Worm (Caenorhabditis elegans) whole organism, late embryonic: ENCODE data around the gene R02F2.5.
A peak's percentile ranks its signal among the peaks of the same experiment; 100 is the strongest.

Experiments
- C08G9.2 ChIP-seq: sonication (generic microtip); optimal IDR thresholded peaks from 2 replicates; lab custom pipeline; 2016; ENCODE audit warnings: mild to moderate bottlenecking, missing genetic modification characterization, moderate library complexity, missing compliant biosample characterization
- C38D4.7 ChIP-seq: fragments of 200-800 bp; sonication (Bioruptor generic); optimal IDR thresholded peaks from 2 replicates; lab custom pipeline; 2018; ENCODE audit warnings: mild to moderate bottlenecking, missing genetic modification characterization, moderate library complexity, missing compliant biosample characterization
- F13H6.1 ChIP-seq: sonication (generic microtip); optimal IDR thresholded peaks from 2 replicates; lab custom pipeline; 2016; ENCODE audit warnings: missing genetic modification characterization, missing compliant biosample characterization
- T23F11.4 ChIP-seq: fragments of 200-800 bp; sonication (Bioruptor generic); optimal IDR thresholded peaks from 2 replicates; lab custom pipeline; 2018; ENCODE audit warnings: mild to moderate bottlenecking, missing genetic modification characterization, missing compliant biosample characterization
- ahr-1 ChIP-seq: sonication (generic microtip); optimal IDR thresholded peaks from 2 replicates; lab custom pipeline; 2016; ENCODE audit warnings: missing genetic modification characterization, missing compliant biosample characterization
- ama-1 ChIP-seq: fragments of 150-350 bp; optimal IDR thresholded peaks from 2 replicates; lab custom pipeline; 2014
- ceh-14 ChIP-seq: sonication (generic microtip); optimal IDR thresholded peaks from 2 replicates; lab custom pipeline; 2016; ENCODE audit warnings: missing genotype, missing genetic modification characterization, missing compliant biosample characterization
- ceh-19 ChIP-seq: fragments of 200-800 bp; sonication (Bioruptor generic); optimal IDR thresholded peaks from 2 replicates; lab custom pipeline; 2018; ENCODE audit warnings: mild to moderate bottlenecking, missing genetic modification characterization, missing compliant biosample characterization
- ceh-2 ChIP-seq: sonication (generic microtip); optimal IDR thresholded peaks from 2 replicates; lab custom pipeline; 2016; ENCODE audit warnings: missing genotype, missing genetic modification characterization, missing compliant biosample characterization
- ceh-22 ChIP-seq: sonication (generic microtip); optimal IDR thresholded peaks from 2 replicates; lab custom pipeline; 2017; ENCODE audit warnings: missing biosample characterization, missing genetic modification characterization
- ceh-24 ChIP-seq: sonication (generic microtip); optimal IDR thresholded peaks from 2 replicates; lab custom pipeline; 2016; ENCODE audit warnings: mild to moderate bottlenecking, missing genetic modification characterization, missing compliant biosample characterization
- ceh-45 ChIP-seq: fragments of 200-800 bp; sonication (Bioruptor generic); IDR thresholded peaks from 2 replicates; pipeline ENCODE4 v1.3.6; 2022; ENCODE audit warnings: missing genetic modification reagents, missing genetic modification characterization, missing compliant biosample characterization
- ceh-48 ChIP-seq: sonication (generic microtip); optimal IDR thresholded peaks from 2 replicates; lab custom pipeline; 2016; ENCODE audit warnings: missing genetic modification characterization, inconsistent platforms, missing compliant biosample characterization
- ceh-6 ChIP-seq: fragments of 200-800 bp; sonication (Bioruptor generic); optimal IDR thresholded peaks from 2 replicates; lab custom pipeline; 2018; ENCODE audit warnings: mild to moderate bottlenecking, missing genetic modification characterization, missing compliant biosample characterization
- ceh-9 ChIP-seq: sonication (generic microtip); optimal IDR thresholded peaks from 2 replicates; lab custom pipeline; 2016; ENCODE audit warnings: mild to moderate bottlenecking, missing genetic modification characterization, inconsistent platforms, missing compliant biosample characterization
- che-1 ChIP-seq: sonication (generic microtip); optimal IDR thresholded peaks from 2 replicates; lab custom pipeline; 2016; ENCODE audit warnings: mild to moderate bottlenecking, missing genetic modification characterization, missing compliant biosample characterization
- dmd-4 ChIP-seq: sonication (generic microtip); optimal IDR thresholded peaks from 2 replicates; lab custom pipeline; 2016; ENCODE audit warnings: borderline replicate concordance, missing genetic modification characterization, missing compliant biosample characterization
- dve-1 ChIP-seq: sonication (generic microtip); optimal IDR thresholded peaks from 2 replicates; lab custom pipeline; 2017; ENCODE audit warnings: antibody characterized with exemption, mild to moderate bottlenecking, missing genetic modification characterization, missing compliant biosample characterization
- elt-2 ChIP-seq: sonication (generic microtip); optimal IDR thresholded peaks from 2 replicates; lab custom pipeline; 2016; ENCODE audit warnings: missing genetic modification reagents, missing genetic modification characterization, missing compliant biosample characterization
- eyg-1 ChIP-seq: sonication (generic microtip); optimal IDR thresholded peaks from 2 replicates; lab custom pipeline; 2016; ENCODE audit warnings: missing genotype, missing genetic modification characterization, missing compliant biosample characterization
- gmeb-2 ChIP-seq: sonication (generic microtip); optimal IDR thresholded peaks from 2 replicates; lab custom pipeline; 2016; ENCODE audit warnings: missing genetic modification characterization, inconsistent platforms, missing compliant biosample characterization
- hlh-13 ChIP-seq: fragments of 200-800 bp; sonication (Bioruptor generic); optimal IDR thresholded peaks from 2 replicates; lab custom pipeline; 2018; ENCODE audit warnings: mild to moderate bottlenecking, missing genetic modification characterization, missing compliant biosample characterization
- hlh-15 ChIP-seq: sonication (generic microtip); optimal IDR thresholded peaks from 2 replicates; lab custom pipeline; 2016; ENCODE audit warnings: missing genetic modification characterization, missing compliant biosample characterization
- hlh-6 ChIP-seq: sonication (generic microtip); optimal IDR thresholded peaks from 2 replicates; lab custom pipeline; 2016; ENCODE audit warnings: missing genotype, missing genetic modification characterization, missing compliant biosample characterization
- hlh-8 ChIP-seq: sonication (generic microtip); optimal IDR thresholded peaks from 2 replicates; lab custom pipeline; 2016; ENCODE audit warnings: missing genotype, missing genetic modification characterization, missing compliant biosample characterization
- lin-11 ChIP-seq: fragments of 200-800 bp; sonication (Bioruptor generic); optimal IDR thresholded peaks from 2 replicates; lab custom pipeline; 2018; ENCODE audit warnings: mild to moderate bottlenecking, missing genetic modification characterization, missing compliant biosample characterization
- mec-3 ChIP-seq: sonication (generic microtip); optimal IDR thresholded peaks from 2 replicates; lab custom pipeline; 2016; ENCODE audit warnings: borderline replicate concordance, missing genetic modification characterization, missing compliant biosample characterization
- nhr-11 ChIP-seq: fragments of 150-350 bp; optimal IDR thresholded peaks from 2 replicates; lab custom pipeline; 2014; ENCODE audit warnings: missing biosample characterization, missing genetic modification characterization
- npax-4 ChIP-seq: sonication (generic microtip); optimal IDR thresholded peaks from 2 replicates; lab custom pipeline; 2016; ENCODE audit warnings: missing genetic modification characterization, missing compliant biosample characterization
- pha-2 ChIP-seq: sonication (generic microtip); optimal IDR thresholded peaks from 2 replicates; lab custom pipeline; 2017; ENCODE audit warnings: mild to moderate bottlenecking, missing genetic modification characterization, missing compliant biosample characterization
- pqm-1 ChIP-seq: sonication (generic microtip); optimal IDR thresholded peaks from 2 replicates; lab custom pipeline; 2016; ENCODE audit warnings: missing genetic modification characterization, missing compliant biosample characterization
- pros-1 ChIP-seq: fragments of 150-350 bp; optimal IDR thresholded peaks from 2 replicates; lab custom pipeline; 2014; ENCODE audit warnings: missing biosample characterization, missing genetic modification reagents, missing genetic modification characterization
- ref-2 ChIP-seq: sonication (generic microtip); optimal IDR thresholded peaks from 2 replicates; lab custom pipeline; 2016; ENCODE audit warnings: missing genetic modification characterization, missing compliant biosample characterization
- sox-4 ChIP-seq: sonication (generic microtip); optimal IDR thresholded peaks from 2 replicates; lab custom pipeline; 2017; ENCODE audit warnings: mild to moderate bottlenecking, missing genetic modification characterization, inconsistent platforms, missing compliant biosample characterization
- syd-9 ChIP-seq: sonication (generic microtip); optimal IDR thresholded peaks from 2 replicates; lab custom pipeline; 2016; ENCODE audit warnings: mild to moderate bottlenecking, missing genetic modification characterization, moderate library complexity, missing compliant biosample characterization
- tbx-7 ChIP-seq: sonication (generic microtip); optimal IDR thresholded peaks from 2 replicates; lab custom pipeline; 2016; ENCODE audit warnings: missing genotype, missing genetic modification characterization, missing compliant biosample characterization
- ttx-3 ChIP-seq: sonication (generic microtip); optimal IDR thresholded peaks from 2 replicates; lab custom pipeline; 2016; ENCODE audit warnings: missing genetic modification reagents, missing genetic modification characterization, missing compliant biosample characterization
- unc-86 ChIP-seq: sonication (generic microtip); optimal IDR thresholded peaks from 2 replicates; lab custom pipeline; 2016; ENCODE audit warnings: missing genetic modification characterization, missing compliant biosample characterization
- zip-5 ChIP-seq: sonication (generic microtip); optimal IDR thresholded peaks from 2 replicates; lab custom pipeline; 2016; ENCODE audit warnings: missing genetic modification characterization, missing compliant biosample characterization
- ztf-16 ChIP-seq: sonication (generic microtip); optimal IDR thresholded peaks from 2 replicates; lab custom pipeline; 2017; ENCODE audit warnings: missing genetic modification characterization, missing compliant biosample characterization

The R02F2.5 gene

DNA sequence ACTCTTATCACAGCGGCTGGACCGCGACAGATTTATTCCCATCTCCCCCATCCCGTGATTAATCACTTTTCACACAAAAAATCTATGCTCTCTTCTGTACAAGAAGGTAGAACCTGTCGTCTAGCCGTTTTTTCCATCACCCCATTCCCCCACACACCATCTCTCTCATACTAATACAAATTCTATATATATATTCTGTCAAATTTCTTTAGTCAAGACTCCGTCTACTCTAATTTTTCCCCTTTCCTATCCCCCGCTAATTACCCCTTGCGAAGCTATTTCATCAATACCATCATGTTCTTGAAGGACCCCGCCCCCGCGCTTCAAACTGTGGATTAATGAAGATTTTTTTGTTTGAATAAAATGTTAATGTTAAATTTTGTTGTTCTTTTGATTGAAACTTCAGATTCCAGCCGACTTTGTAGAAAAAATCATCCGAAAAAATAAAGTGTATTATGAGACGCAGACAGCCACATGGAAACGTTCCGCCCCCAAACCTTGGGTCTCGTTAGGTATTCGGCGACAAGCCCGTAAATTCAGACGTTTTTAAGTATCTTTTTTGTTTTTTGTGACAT lies 27.0 kb downstream of the R02F2.5 start:
- TF ChIP-seq hlh-6 (tag; lab: Kevin White, UChicago), result no peak
- TF ChIP-seq ttx-3 (tag; lab: Kevin White, UChicago), result no peak
- TF ChIP-seq ama-1 (lab: Kevin White, UChicago), result peak; percentile 53
- TF ChIP-seq syd-9, result no peak
- no peak for TF ChIP-seq ceh-22 (tag; lab: Kevin White, UChicago)
- no peak for TF ChIP-seq npax-4 (tag; lab: Kevin White, UChicago)
- TF ChIP-seq lin-11 (tag; lab: Kevin White, UChicago), result no peak
- no peak for TF ChIP-seq zip-5 (tag; lab: Kevin White, UChicago)

ce11 chrIII:5506936-5507335 lies 27.8 kb downstream of the R02F2.5 start:
- TF ChIP-seq T23F11.4 (GFP tag; lab: Kevin White, UChicago) (no peak), zip-5 (tag; lab: Kevin White, UChicago) (no peak), mec-3 (no peak)

DNA sequence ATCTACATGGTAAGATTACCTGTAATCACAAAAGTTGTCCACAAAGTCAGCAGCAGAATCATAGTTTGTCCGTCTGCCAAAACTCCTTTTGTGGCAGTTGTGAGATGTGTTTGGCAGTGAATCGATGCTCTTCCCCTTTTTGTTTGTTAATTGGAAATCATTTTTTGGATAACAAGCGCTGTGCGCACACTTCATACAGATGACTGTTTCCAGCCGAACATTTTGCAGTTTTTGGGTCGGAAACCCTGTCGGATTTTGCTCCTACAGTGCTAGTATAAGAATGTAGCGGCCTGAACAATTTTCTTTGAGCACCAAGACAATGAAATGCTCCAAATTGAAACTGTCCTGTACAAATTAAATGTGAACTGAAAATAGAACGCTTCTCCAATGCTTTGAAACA lies 29.6 kb downstream of the R02F2.5 start, which contains the start of gene D1044.7:
D1044.7 (minus strand) TSS at position 101 of the 400 bp plus-strand sequence.
- TF ChIP-seq pqm-1 (tag; lab: Kevin White, UChicago) (no peak), lin-11 (tag; lab: Kevin White, UChicago) (no peak), che-1 (no peak)

ce11 chrIII:5512502-5512901 lies 33.4 kb downstream of the R02F2.5 start, which contains the start of gene pqn-25:
pqn-25 (minus strand) TSS chrIII:5512602.
- no peak for TF ChIP-seq elt-2
- TF ChIP-seq C38D4.7, result no peak
- no peak for TF ChIP-seq dve-1 (tag; lab: Kevin White, UChicago)
- no peak for TF ChIP-seq ztf-16 (tag; lab: Kevin White, UChicago)
- TF ChIP-seq che-1, result no peak
- no peak for TF ChIP-seq hlh-13 (GFP tag; lab: Kevin White, UChicago)
- TF ChIP-seq ceh-2 (tag; lab: Kevin White, UChicago), result no peak
- no peak for TF ChIP-seq tbx-7 (tag; lab: Kevin White, UChicago)
- no peak for TF ChIP-seq ceh-9 (tag; lab: Kevin White, UChicago)
- TF ChIP-seq zip-5 (tag; lab: Kevin White, UChicago), result no peak
- TF ChIP-seq sox-4 (tag; lab: Kevin White, UChicago), result no peak
- no peak for TF ChIP-seq hlh-15 (tag; lab: Kevin White, UChicago)
- no peak for TF ChIP-seq ceh-24 (tag; lab: Kevin White, UChicago)
- TF ChIP-seq ceh-19 (GFP tag; lab: Kevin White, UChicago), result no peak
- no peak for TF ChIP-seq eyg-1 (tag; lab: Kevin White, UChicago)
- TF ChIP-seq ceh-45 (GFP tag; lab: Robert Waterston, UW), result no peak
- no peak for TF ChIP-seq dmd-4
- no peak for TF ChIP-seq pha-2 (tag; lab: Kevin White, UChicago)
- TF ChIP-seq gmeb-2 (tag; lab: Kevin White, UChicago), result no peak

DNA sequence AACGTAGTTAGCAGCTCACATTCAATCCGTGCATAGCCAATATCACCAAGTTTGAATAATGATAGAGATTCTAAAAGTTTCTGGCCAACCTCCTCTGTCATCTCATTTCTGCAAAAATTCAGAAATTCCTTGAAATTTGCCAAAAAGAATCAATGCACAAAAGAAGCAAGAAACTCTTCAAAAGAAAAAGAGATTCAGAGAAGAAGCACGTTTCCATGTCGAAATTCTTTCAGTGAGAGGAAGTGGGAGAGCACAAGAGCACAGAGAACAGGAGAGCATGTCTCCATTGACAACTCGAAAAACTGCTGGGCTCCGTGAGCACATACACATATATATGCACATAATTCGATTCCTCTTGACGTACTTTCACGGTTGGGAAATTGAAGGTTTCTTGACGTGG lies 38.3 kb downstream of the R02F2.5 start, which contains the start of gene nekl-4:
nekl-4 (minus strand) TSS at position 101 of the 400 bp plus-strand sequence.
- no peak for TF ChIP-seq ceh-48
- TF ChIP-seq elt-2, result no peak
- TF ChIP-seq ceh-14 (tag; lab: Kevin White, UChicago), result no peak
- no peak for TF ChIP-seq eyg-1 (tag; lab: Kevin White, UChicago)
- no peak for TF ChIP-seq syd-9
- no peak for TF ChIP-seq pros-1 (tag; lab: Kevin White, UChicago)
- no peak for TF ChIP-seq C08G9.2
- no peak for TF ChIP-seq gmeb-2 (tag; lab: Kevin White, UChicago)
- TF ChIP-seq ref-2 (tag; lab: Kevin White, UChicago), result no peak
- TF ChIP-seq ceh-6 (GFP tag; lab: Kevin White, UChicago), result no peak
- TF ChIP-seq hlh-8 (tag; lab: Kevin White, UChicago), result no peak
- TF ChIP-seq ahr-1, result no peak
- TF ChIP-seq F13H6.1 (tag; lab: Kevin White, UChicago), result no peak
- no peak for TF ChIP-seq unc-86
- no peak for TF ChIP-seq dve-1 (tag; lab: Kevin White, UChicago)
- TF ChIP-seq che-1, result no peak
- TF ChIP-seq ceh-45 (GFP tag; lab: Robert Waterston, UW), result no peak
- no peak for TF ChIP-seq npax-4 (tag; lab: Kevin White, UChicago)
- no peak for TF ChIP-seq nhr-11 (tag; lab: Kevin White, UChicago)
